Worm (Caenorhabditis elegans): Measurements from ENCODE around the gene bcat-1.

DNA sequence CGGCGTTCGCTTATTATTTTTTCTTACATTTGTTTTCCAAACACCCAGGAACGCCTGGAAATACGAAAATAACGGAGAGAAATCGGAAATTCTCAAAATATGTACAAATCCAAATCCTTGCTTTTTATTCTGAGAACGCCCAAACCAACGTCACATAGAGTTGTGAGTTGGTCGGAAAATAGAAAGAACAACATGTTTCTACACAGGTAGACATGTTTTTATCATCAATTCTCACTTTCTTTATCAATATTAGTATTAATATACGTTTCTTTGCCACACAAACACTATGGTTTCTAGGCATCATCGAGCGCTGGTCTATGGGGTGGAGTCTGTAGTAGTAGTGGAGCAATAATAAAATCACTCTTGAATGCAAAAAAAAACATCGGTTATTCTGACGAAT, 41.2 kb downstream of the bcat-1 start:
- TF ChIP-seq snpc-4 (tag; optimal IDR thresholded peaks at IDR 0.05) (no peak), R02D3.7 (tag; optimal IDR thresholded peaks at IDR 0.05) (no peak), fos-1 (tag; optimal IDR thresholded peaks at IDR 0.05) (no peak), lin-39 (tag; optimal IDR thresholded peaks at IDR 0.05) (no peak)
